Worm (Caenorhabditis elegans) whole organism, late embryonic: ENCODE data around the gene npr-26.

Experiments
- F13H6.1 ChIP-seq: sonication (generic microtip); optimal IDR thresholded peaks from 2 replicates; lab custom pipeline; 2016; ENCODE audit warnings: missing genetic modification characterization, missing compliant biosample characterization
- ama-1 ChIP-seq: fragments of 150-350 bp; optimal IDR thresholded peaks from 2 replicates; lab custom pipeline; 2014
- nfya-1 ChIP-seq: sonication (generic microtip); optimal IDR thresholded peaks from 2 replicates; lab custom pipeline; 2017; ENCODE audit warnings: missing genetic modification characterization, mild to moderate bottlenecking, missing compliant biosample characterization, antibody characterized with exemption, moderate library complexity
- nhr-11 ChIP-seq: fragments of 150-350 bp; optimal IDR thresholded peaks from 2 replicates; lab custom pipeline; 2014; ENCODE audit warnings: missing biosample characterization, missing genetic modification characterization
- pqm-1 ChIP-seq: sonication (generic microtip); optimal IDR thresholded peaks from 2 replicates; lab custom pipeline; 2016; ENCODE audit warnings: missing genetic modification characterization, missing compliant biosample characterization
- zip-5 ChIP-seq: sonication (generic microtip); optimal IDR thresholded peaks from 2 replicates; lab custom pipeline; 2016; ENCODE audit warnings: missing genetic modification characterization, missing compliant biosample characterization

- TF ChIP-seq pqm-1 (no peak), zip-5 (no peak), F13H6.1 (tag; lab: Kevin White, UChicago) (no peak), nfya-1 (no peak), nhr-11 (tag; lab: Kevin White, UChicago) (no peak), ama-1 (no peak)
These were observed 10.1 kb downstream of the npr-26 start, which contains the start of gene T02D1.9 for ce11 chrIV:17407491-17407890.
